Worm (Caenorhabditis elegans): ENCODE results near the gene skr-6.

skr-6 gene

DNA sequence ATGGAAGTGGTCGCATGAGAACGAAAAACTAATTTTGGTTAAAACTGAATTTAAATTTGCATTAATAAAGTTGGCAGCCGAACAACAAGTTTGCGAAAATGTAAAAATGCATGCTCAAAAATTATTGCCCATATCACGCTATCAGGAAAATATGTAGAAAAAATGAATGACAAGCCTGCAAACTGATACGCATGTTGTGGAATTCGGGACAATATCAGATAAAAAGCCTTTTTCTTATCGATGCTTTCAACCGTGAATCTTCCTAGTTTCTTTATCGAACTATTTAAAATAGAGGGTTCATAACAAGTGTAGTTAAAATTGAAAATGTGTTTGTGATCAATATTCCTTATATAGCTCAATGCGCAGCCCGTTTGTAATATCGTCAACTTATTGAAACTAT lies 23.7 kb downstream of the skr-6 start:
- TF ChIP-seq ama-1 (optimal IDR thresholded peaks at IDR 0.05) (no peak), ets-7 (tag; optimal IDR thresholded peaks at IDR 0.05) (no peak), flt-1 (GFP tag; IDR thresholded peaks at IDR 0.05) (no peak), hmbx-1 (tag; optimal IDR thresholded peaks at IDR 0.05) (no peak), aly-1 (tag; optimal IDR thresholded peaks at IDR 0.05) (no peak), B0310.2 (tag; optimal IDR thresholded peaks at IDR 0.05) (no peak), sea-1 (GFP tag; conservative IDR thresholded peaks at IDR 0.05) (no peak), hmg-4 (GFP tag; optimal IDR thresholded peaks at IDR 0.05) (no peak), ceh-36 (tag; optimal IDR thresholded peaks at IDR 0.05) (no peak), ceh-13 (GFP tag; optimal IDR thresholded peaks at IDR 0.05) (no peak), F13C5.2 (tag; optimal IDR thresholded peaks at IDR 0.05) (no peak), hnd-1 (tag; optimal IDR thresholded peaks at IDR 0.05) (no peak), scrt-1 (GFP tag; IDR thresholded peaks at IDR 0.05) (no peak), tbx-37 (GFP tag; conservative IDR thresholded peaks at IDR 0.05) (no peak), pes-1 (GFP tag; IDR thresholded peaks at IDR 0.05) (no peak)

DNA sequence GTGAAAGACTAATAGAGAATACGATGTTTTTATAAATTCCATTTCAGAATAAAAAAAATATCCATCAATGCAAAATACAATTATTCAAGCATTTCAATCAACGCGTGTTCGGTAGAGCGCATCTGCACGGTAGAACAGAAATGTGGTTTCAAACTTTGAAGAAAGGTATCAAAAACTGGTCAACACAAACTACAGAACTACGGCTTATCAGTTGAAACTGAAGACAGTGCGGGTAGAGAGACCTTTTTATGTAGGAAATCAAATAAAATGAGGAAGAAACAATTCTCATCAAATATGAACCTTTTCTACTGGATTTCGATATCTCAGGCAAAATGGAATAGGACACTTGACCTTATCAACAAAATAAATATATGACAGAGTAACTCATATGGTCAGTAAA lies 25.4 kb downstream of the skr-6 start:
- no peak for TF ChIP-seq hmg-4 (GFP tag; optimal IDR thresholded peaks at IDR 0.05)
- no peak for TF ChIP-seq hmbx-1 (tag; optimal IDR thresholded peaks at IDR 0.05)

DNA sequence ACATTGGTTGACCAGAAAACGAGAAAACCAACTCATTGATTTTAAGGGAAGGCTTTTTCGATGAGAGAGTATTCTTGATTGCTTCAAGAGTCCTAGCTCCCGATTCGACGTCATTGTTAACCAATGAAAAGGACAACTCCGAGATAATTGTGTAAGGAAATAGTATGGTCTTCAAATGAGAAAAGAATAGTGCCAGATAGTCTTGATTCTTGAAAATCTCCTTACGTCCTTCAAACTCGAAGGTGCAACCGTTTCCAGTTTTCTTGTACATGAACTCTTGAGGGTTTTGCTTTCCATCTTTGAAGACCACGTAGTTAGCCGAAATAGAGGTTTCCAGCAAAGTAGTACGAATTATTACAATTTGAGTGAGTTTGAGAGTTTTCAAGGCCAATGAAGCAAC lies 26.6 kb downstream of the skr-6 start:
- TF ChIP-seq hmg-4 (GFP tag; optimal IDR thresholded peaks at IDR 0.05) (no peak), ama-1 (optimal IDR thresholded peaks at IDR 0.05) (no peak), hmbx-1 (tag; optimal IDR thresholded peaks at IDR 0.05) (no peak), sea-1 (GFP tag; conservative IDR thresholded peaks at IDR 0.05) (no peak), scrt-1 (GFP tag; IDR thresholded peaks at IDR 0.05) (no peak), F13C5.2 (tag; optimal IDR thresholded peaks at IDR 0.05) (no peak), flt-1 (GFP tag; IDR thresholded peaks at IDR 0.05) (no peak), aly-1 (tag; optimal IDR thresholded peaks at IDR 0.05) (no peak), B0310.2 (tag; optimal IDR thresholded peaks at IDR 0.05) (no peak), pes-1 (GFP tag; IDR thresholded peaks at IDR 0.05) (no peak), ceh-36 (tag; optimal IDR thresholded peaks at IDR 0.05) (no peak), tra-4 (tag; optimal IDR thresholded peaks at IDR 0.05) (no peak), tbx-37 (GFP tag; conservative IDR thresholded peaks at IDR 0.05) (no peak), tbx-11 (GFP tag; IDR thresholded peaks at IDR 0.05) (no peak), ceh-13 (GFP tag; optimal IDR thresholded peaks at IDR 0.05) (no peak), hnd-1 (tag; optimal IDR thresholded peaks at IDR 0.05) (no peak), ets-7 (tag; optimal IDR thresholded peaks at IDR 0.05) (no peak)

DNA sequence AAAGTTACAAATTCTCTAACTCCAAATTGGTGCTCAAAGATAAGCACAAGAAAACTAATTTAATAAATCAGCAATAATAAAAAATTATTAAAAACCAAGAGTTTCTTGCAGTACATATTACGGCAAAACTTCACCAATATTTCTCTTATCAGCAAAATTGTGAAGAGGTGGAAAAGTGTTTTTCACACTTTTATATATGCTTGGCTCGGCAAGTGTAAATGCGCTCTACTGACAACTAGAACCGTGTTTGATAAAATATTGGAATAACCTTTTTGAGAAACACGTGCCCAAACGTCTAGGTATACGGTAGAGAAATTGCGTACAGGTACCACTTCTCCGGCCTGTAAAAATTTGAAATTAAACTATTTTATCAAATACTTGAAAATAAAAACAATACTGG lies 28.5 kb downstream of the skr-6 start, which contains the start of gene R10E8.8:
Gene R10E8.8 (minus strand): TSS at position 343 of the 400 bp plus-strand sequence.
- TF ChIP-seq flt-1 (GFP tag; IDR thresholded peaks at IDR 0.05) = no peak
- no peak for TF ChIP-seq pes-1 (GFP tag; IDR thresholded peaks at IDR 0.05)
- no peak for TF ChIP-seq ama-1 (optimal IDR thresholded peaks at IDR 0.05)
- TF ChIP-seq B0310.2 (tag; optimal IDR thresholded peaks at IDR 0.05) = no peak
- TF ChIP-seq tra-4 (tag; optimal IDR thresholded peaks at IDR 0.05) = no peak
- no peak for TF ChIP-seq tbx-37 (GFP tag; conservative IDR thresholded peaks at IDR 0.05)
- no peak for TF ChIP-seq scrt-1 (GFP tag; IDR thresholded peaks at IDR 0.05)
- no peak for TF ChIP-seq hnd-1 (tag; optimal IDR thresholded peaks at IDR 0.05)

DNA sequence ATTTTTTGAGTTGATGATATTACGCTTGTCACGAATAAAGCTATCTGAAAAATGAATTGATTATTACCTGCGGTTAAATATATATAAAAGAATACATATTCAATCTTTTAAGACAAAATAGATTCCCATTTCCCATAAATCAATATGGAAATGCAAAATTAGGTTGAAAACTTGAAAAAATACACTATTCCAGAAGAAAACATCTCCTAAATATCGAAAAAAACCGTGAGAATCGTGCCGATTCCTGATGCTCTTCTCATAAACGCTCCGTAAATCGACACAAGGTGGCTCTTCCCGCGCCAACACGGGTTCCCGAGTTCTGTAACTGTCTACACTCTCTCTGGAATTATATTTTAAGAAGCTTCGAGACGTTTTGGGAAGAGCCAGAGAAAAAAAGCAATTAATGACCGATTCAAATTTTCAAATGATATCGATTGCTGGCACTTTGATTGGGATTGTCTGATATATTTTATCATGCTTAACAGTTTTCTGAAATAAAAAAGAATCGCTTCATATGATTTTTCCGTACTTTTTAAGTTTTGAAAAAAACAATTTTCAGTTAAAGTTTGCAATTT lies 33.0 kb downstream of the skr-6 start, which contains the start of gene R10E8.3:
Gene R10E8.3 (minus strand): TSS at position 51 of the 575 bp plus-strand sequence.
- TF ChIP-seq tbx-37 (GFP tag; conservative IDR thresholded peaks at IDR 0.05) (no peak), hnd-1 (tag; optimal IDR thresholded peaks at IDR 0.05) (no peak), aly-1 (tag; optimal IDR thresholded peaks at IDR 0.05) (no peak), hmbx-1 (tag; optimal IDR thresholded peaks at IDR 0.05) (no peak), hmg-4 (GFP tag; optimal IDR thresholded peaks at IDR 0.05) (no peak), tra-4 (tag; optimal IDR thresholded peaks at IDR 0.05) (no peak), B0310.2 (tag; optimal IDR thresholded peaks at IDR 0.05) (no peak), ets-7 (tag; optimal IDR thresholded peaks at IDR 0.05) (no peak), pes-1 (GFP tag; IDR thresholded peaks at IDR 0.05) (no peak), ceh-36 (tag; optimal IDR thresholded peaks at IDR 0.05) (no peak), scrt-1 (GFP tag; IDR thresholded peaks at IDR 0.05) (no peak), tbx-11 (GFP tag; IDR thresholded peaks at IDR 0.05) (no peak), F13C5.2 (tag; optimal IDR thresholded peaks at IDR 0.05) (no peak), ama-1 (optimal IDR thresholded peaks at IDR 0.05) (no peak), sea-1 (GFP tag; conservative IDR thresholded peaks at IDR 0.05) (no peak), flt-1 (GFP tag; IDR thresholded peaks at IDR 0.05) (no peak), ceh-13 (GFP tag; optimal IDR thresholded peaks at IDR 0.05) (no peak)

DNA sequence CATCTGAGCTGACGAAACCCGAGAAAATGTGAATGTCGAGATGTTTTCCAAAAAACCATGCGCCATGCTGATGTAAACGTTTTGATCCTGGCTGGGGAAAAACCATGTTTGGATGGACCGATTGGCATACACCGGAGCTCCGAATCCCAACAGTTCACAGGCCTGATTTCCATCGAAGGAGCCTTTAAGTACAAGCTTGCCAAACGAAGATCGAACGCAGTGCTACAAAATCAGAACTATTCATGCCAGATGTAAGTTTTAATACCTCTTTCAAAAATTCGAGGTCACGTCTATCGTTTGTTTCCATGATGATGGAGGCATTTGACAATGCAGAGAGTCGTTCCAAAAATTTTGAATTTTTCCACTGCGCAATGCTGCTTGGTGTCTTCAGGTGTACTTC lies 34.0 kb downstream of the skr-6 start:
- TF ChIP-seq tbx-37 (GFP tag; conservative IDR thresholded peaks at IDR 0.05) (no peak), scrt-1 (GFP tag; IDR thresholded peaks at IDR 0.05) (no peak), ceh-36 (tag; optimal IDR thresholded peaks at IDR 0.05) (no peak), flt-1 (GFP tag; IDR thresholded peaks at IDR 0.05) (no peak), ceh-13 (GFP tag; optimal IDR thresholded peaks at IDR 0.05) (no peak), tbx-11 (GFP tag; IDR thresholded peaks at IDR 0.05) (no peak), sea-1 (GFP tag; conservative IDR thresholded peaks at IDR 0.05) (no peak), aly-1 (tag; optimal IDR thresholded peaks at IDR 0.05) (no peak), B0310.2 (tag; optimal IDR thresholded peaks at IDR 0.05) (no peak), pes-1 (GFP tag; IDR thresholded peaks at IDR 0.05) (no peak), F13C5.2 (tag; optimal IDR thresholded peaks at IDR 0.05) (no peak), tra-4 (tag; optimal IDR thresholded peaks at IDR 0.05) (no peak), hnd-1 (tag; optimal IDR thresholded peaks at IDR 0.05) (no peak)

DNA sequence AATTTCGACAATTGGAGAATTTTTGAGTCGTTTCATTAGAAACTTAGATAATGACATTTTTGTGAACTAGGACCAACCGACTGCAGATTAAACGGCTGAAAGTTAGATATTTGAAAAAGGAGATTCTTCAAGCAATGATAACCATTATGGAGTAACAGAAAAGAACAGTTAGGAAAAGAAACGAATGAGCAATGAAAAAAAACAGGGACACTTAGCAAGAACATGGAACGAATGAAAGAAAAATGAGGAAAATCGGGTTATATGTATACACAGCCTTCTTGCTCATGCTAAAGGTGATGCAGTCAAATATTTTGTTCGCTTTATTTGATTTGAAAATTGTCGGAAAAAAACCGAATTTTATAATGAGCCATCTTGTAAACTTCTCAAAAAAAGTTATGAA lies 45.4 kb downstream of the skr-6 start, which contains the start of gene F16H6.10:
Gene F16H6.10 (minus strand): TSS at position 101 of the 400 bp plus-strand sequence.
- TF ChIP-seq ets-7 (tag; optimal IDR thresholded peaks at IDR 0.05) = no peak
- no peak for TF ChIP-seq B0310.2 (tag; optimal IDR thresholded peaks at IDR 0.05)
- no peak for TF ChIP-seq hmg-4 (GFP tag; optimal IDR thresholded peaks at IDR 0.05)
- no peak for TF ChIP-seq scrt-1 (GFP tag; IDR thresholded peaks at IDR 0.05)

Measured in whole organism, early embryonic.